Worm (Caenorhabditis elegans): ENCODE data around the gene pals-34.
A peak's percentile ranks its signal among the peaks of the same experiment; 100 is the strongest.

The pals-34 gene

DNA sequence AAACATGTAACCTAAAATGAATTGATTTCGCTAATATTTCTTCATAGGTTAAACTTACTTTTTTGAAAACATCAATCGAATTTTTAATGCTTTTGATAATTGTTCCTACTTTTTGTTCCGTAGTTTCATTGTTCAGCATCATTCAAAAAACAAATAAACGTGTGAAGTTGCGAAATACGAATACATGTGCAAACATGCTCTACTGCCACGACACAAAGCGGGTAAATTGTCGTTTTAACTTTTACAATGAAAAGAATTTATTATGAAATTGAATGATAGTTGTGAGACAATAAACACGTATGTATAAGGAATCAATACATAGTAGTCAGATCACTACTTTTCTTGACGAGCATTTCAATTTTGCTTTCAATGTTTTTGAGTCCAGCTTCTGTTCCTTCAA, 1.1 kb downstream of the pals-34 start, which contains the start of gene F26D11.12:
F26D11.12 (minus strand) TSS at position 145 of the 400 bp plus-strand sequence.
- peak; percentile 69 for TF ChIP-seq dpl-1 (GFP tag; optimal IDR thresholded peaks at IDR 0.05)
- TF ChIP-seq spr-1 (tag; optimal IDR thresholded peaks at IDR 0.05): no peak
- TF ChIP-seq nhr-76 (tag; optimal IDR thresholded peaks at IDR 0.05): no peak
- peak; percentile 10 for TF ChIP-seq nhr-28 (tag; optimal IDR thresholded peaks at IDR 0.05)
- TF ChIP-seq daf-16 (GFP tag; optimal IDR thresholded peaks at IDR 0.05): no peak
- TF ChIP-seq daf-16 (tag; optimal IDR thresholded peaks at IDR 0.05): peak; percentile 67
- TF ChIP-seq T20F7.1 (GFP tag; optimal IDR thresholded peaks at IDR 0.05): peak; percentile 15
- TF ChIP-seq php-3 (GFP tag; IDR thresholded peaks at IDR 0.05): 0 out of 2 replicates have a peak, but pooled peaks have one; percentile 17
- TF ChIP-seq pqm-1 (tag; optimal IDR thresholded peaks at IDR 0.05): peak; percentile 50
- peak; percentile 38 for TF ChIP-seq dve-1 (tag; optimal IDR thresholded peaks at IDR 0.05; ENCODE audit: insufficient read depth)
- no peak for TF ChIP-seq vab-7 (GFP tag; IDR thresholded peaks at IDR 0.05)
- TF ChIP-seq unc-62 (GFP tag; optimal IDR thresholded peaks at IDR 0.05 in 1 of 2): peak in 1 of 2 experiments; percentile 83
- TF ChIP-seq unc-62 (tag; optimal IDR thresholded peaks at IDR 0.05): no peak

DNA sequence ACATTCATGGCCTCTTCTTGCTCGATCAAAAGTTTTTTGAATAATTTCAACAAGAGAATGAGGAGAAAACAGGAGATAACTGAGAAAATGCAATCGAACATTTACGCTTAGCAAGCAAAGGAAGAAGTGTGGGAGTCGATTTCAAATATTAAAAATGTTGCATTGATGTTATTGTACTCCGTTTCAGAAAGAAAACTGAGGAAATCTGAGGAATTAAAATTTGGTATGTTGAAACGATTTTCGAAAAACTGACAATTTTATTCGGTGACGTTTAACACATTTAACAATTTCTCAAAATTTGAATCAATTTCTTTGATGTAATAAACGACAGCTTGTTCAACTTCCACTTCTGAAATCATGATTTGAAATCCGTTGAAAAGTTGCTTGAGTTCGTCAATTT, 1.7 kb downstream of the pals-34 start, which contains the start of gene F26D11.13:
F26D11.13 (minus strand) TSS at position 101 of the 400 bp plus-strand sequence.
- TF ChIP-seq ZK546.5 (tag; optimal IDR thresholded peaks at IDR 0.05) (no peak), saeg-2 (GFP tag; IDR thresholded peaks at IDR 0.05) (no peak), mes-2 (tag; optimal IDR thresholded peaks at IDR 0.05; ENCODE audit: poor library complexity, severe bottlenecking) (no peak), mep-1 (tag; optimal IDR thresholded peaks at IDR 0.05) (no peak), lin-1 (GFP tag; IDR thresholded peaks at IDR 0.05) (no peak), php-3 (GFP tag; IDR thresholded peaks at IDR 0.05) (no peak), rbr-2 (tag; optimal IDR thresholded peaks at IDR 0.05) (no peak), nhr-42 (GFP tag; IDR thresholded peaks at IDR 0.05) (no peak), tra-1 (GFP tag; IDR thresholded peaks at IDR 0.05) (no peak), set-16 (GFP tag; IDR thresholded peaks at IDR 0.05) (no peak), daf-19 (GFP tag; conservative IDR thresholded peaks at IDR 0.05) (no peak), unc-39 (tag; optimal IDR thresholded peaks at IDR 0.05) (no peak)

DNA sequence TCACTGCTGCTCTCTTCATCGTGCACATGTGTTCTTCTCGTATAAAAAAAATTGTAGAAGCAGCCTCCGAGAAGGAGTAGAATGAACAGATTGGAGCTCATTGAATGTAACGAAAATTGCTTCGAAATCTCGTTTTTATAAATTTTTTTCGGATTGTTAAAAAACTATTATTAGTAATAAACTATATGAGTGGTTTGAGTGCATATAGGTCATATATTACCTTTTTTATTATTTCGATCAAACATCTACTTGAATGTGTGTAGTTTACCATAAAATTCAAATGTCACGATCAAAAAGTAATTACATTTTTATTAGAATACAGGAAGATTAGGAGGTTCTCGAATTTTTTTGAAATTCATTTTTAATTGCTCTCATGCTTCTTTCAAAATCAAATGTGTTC, 3.4 kb downstream of the pals-34 start, which contains the start of gene clec-216:
clec-216 (minus strand) TSS at position 101 of the 400 bp plus-strand sequence.
- TF ChIP-seq fos-1 (tag; optimal IDR thresholded peaks at IDR 0.05) (no peak), nhr-42 (GFP tag; IDR thresholded peaks at IDR 0.05) (no peak), duxl-1 (tag; optimal IDR thresholded peaks at IDR 0.05; ENCODE audit: poor library complexity) (no peak), sdz-12 (GFP tag; optimal IDR thresholded peaks at IDR 0.05) (no peak), Y75B8A.6 (GFP tag; IDR thresholded peaks at IDR 0.05) (no peak), zfp-2 (tag; optimal IDR thresholded peaks at IDR 0.05) (no peak), rbr-2 (tag; optimal IDR thresholded peaks at IDR 0.05) (no peak), lim-7 (GFP tag; IDR thresholded peaks at IDR 0.05) (no peak), lin-1 (GFP tag; IDR thresholded peaks at IDR 0.05) (no peak), ctbp-1 (GFP tag; IDR thresholded peaks at IDR 0.05) (no peak), snpc-4 (tag; optimal IDR thresholded peaks at IDR 0.05) (no peak), lin-39 (tag; optimal IDR thresholded peaks at IDR 0.05) (no peak), ceh-32 (tag; optimal IDR thresholded peaks at IDR 0.05; ENCODE audit: poor library complexity) (no peak), hmg-1.1 (GFP tag; IDR thresholded peaks at IDR 0.05) (no peak), ceh-62 (tag; optimal IDR thresholded peaks at IDR 0.05) (no peak)

DNA sequence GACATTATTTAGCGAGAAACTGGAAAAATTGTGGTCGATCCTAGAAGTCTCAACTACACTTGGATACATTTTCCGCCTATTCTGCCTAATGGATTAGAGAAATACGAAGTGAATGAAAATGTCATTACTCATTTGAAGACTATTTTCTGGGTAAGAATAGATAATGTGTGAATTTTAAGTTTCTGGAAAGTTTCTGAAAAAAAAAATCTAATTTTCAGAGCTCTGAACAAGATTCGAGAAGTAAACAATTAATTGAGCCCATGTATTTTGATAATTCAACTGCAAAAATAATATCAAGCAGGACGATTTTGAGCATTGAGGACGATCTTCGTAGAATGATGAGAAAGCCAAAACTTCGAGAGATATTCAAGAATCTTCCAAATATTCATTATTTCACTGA, 10.1 kb downstream of the pals-34 start:
- TF ChIP-seq ceh-44 (GFP tag; IDR thresholded peaks at IDR 0.05): no peak
- TF ChIP-seq aha-1 (tag): peak; percentile 91
- peak in 1 of 2 experiments; percentile 81 for TF ChIP-seq unc-62 (GFP tag; optimal IDR thresholded peaks at IDR 0.05 in 1 of 2)
- no peak for TF ChIP-seq unc-62 (tag; optimal IDR thresholded peaks at IDR 0.05)

Measured in whole organism, L4 larva.